Worm (Caenorhabditis elegans) whole organism, young adult: ENCODE measurements around the gene Y22F5A.11.

Experiments used
- B0019.2 ChIP-seq: fragments of 200-800 bp; sonication (Bioruptor generic); conservative IDR thresholded peaks from 2 replicates; pipeline ENCODE4 v1.3.6; 2022; ENCODE audit warnings: missing genetic modification reagents, missing genetic modification characterization, missing compliant biosample characterization
- C17E4.6 ChIP-seq: fragments of 200-800 bp; sonication (Bioruptor generic); IDR thresholded peaks from 2 replicates; pipeline ENCODE4 v1.3.6; 2022; ENCODE audit warnings: missing genetic modification reagents, missing genetic modification characterization, missing compliant biosample characterization
- F37B4.10 ChIP-seq: fragments of 200-800 bp; sonication (Bioruptor generic); IDR thresholded peaks from 2 replicates; pipeline ENCODE4 v1.3.6; 2022; ENCODE audit warnings: missing genetic modification characterization, missing compliant biosample characterization
- F52B5.7 ChIP-seq: sonication (generic microtip); optimal IDR thresholded peaks from 2 replicates; lab custom pipeline; 2016; ENCODE audit warnings: mild to moderate bottlenecking, missing genetic modification characterization, missing compliant biosample characterization
- F57A8.1 ChIP-seq: fragments of 200-800 bp; sonication (Bioruptor generic); optimal IDR thresholded peaks from 2 replicates; lab custom pipeline; 2018; ENCODE audit warnings: mild to moderate bottlenecking, missing genetic modification characterization, moderate library complexity, missing compliant biosample characterization
- K11D2.4 ChIP-seq: fragments of 200-800 bp; sonication (Bioruptor generic); IDR thresholded peaks from 2 replicates; pipeline ENCODE4 v1.3.6; 2022; ENCODE audit warnings: missing genetic modification reagents, missing genetic modification characterization, missing compliant biosample characterization
- T26A5.8 ChIP-seq: sonication (generic microtip); optimal IDR thresholded peaks from 2 replicates; lab custom pipeline; 2016; ENCODE audit warnings: missing genetic modification characterization, missing compliant biosample characterization
- Y53F4B.3 ChIP-seq: fragments of 200-800 bp; sonication (Bioruptor generic); IDR thresholded peaks from 2 replicates; pipeline ENCODE4 v1.3.6; 2022; ENCODE audit warnings: missing genetic modification reagents, missing genetic modification characterization, missing compliant biosample characterization
- ama-1 ChIP-seq, 3 experiments: fragments of 150-350 bp in 1 of 3; sonication (generic microtip) in 2 of 3; optimal IDR thresholded peaks; 2 replicates each; lab custom pipeline; 2014 to 2018; ENCODE audit warnings: missing biosample characterization in 2 of 3, missing genetic modification characterization in 2 of 3, missing genetic modification reagents in 2 of 3
- aptf-3 ChIP-seq: fragments of 200-800 bp; sonication (Bioruptor generic); IDR thresholded peaks from 2 replicates; pipeline ENCODE4 v1.3.6; 2022; ENCODE audit warnings: missing genetic modification characterization, missing compliant biosample characterization
- attf-3 ChIP-seq: fragments of 200-800 bp; sonication (Bioruptor generic); conservative IDR thresholded peaks from 2 replicates; pipeline ENCODE4 v1.3.6; 2022; ENCODE audit warnings: missing genetic modification reagents, missing genetic modification characterization, missing compliant biosample characterization
- attf-5 ChIP-seq: fragments of 200-800 bp; sonication (Bioruptor generic); optimal IDR thresholded peaks from 2 replicates; lab custom pipeline; 2018; ENCODE audit warnings: mild to moderate bottlenecking, missing genetic modification characterization, missing compliant biosample characterization
- cebp-1 ChIP-seq, 2 experiments: fragments of 200-800 bp in 1 of 2; sonication (Bioruptor generic) in 1 of 2; sonication (generic microtip) in 1 of 2; IDR thresholded peaks in 1 of 2; optimal IDR thresholded peaks in 1 of 2; 2 replicates each; pipeline versions ENCODE4 v1.3.6 to Lab custom; 2017 to 2022; ENCODE audit warnings: missing compliant biosample characterization in 2 of 2, missing genetic modification characterization in 2 of 2, mild to moderate bottlenecking in 1 of 2, missing genetic modification reagents in 1 of 2, moderate library complexity in 1 of 2
- ceh-79 ChIP-seq: sonication (generic microtip); optimal IDR thresholded peaks from 2 replicates; lab custom pipeline; 2017; ENCODE audit warnings: mild to moderate bottlenecking, missing genetic modification characterization, missing compliant biosample characterization
- chd-7 ChIP-seq: sonication (generic microtip); optimal IDR thresholded peaks from 2 replicates; lab custom pipeline; 2016; ENCODE audit warnings: mild to moderate bottlenecking, missing genetic modification characterization, moderate library complexity, missing compliant biosample characterization
- dpff-1 ChIP-seq: sonication (generic microtip); optimal IDR thresholded peaks from 2 replicates; lab custom pipeline; 2017; ENCODE audit warnings: mild to moderate bottlenecking, missing genetic modification characterization, missing compliant biosample characterization
- efl-1 ChIP-seq: fragments of 150-350 bp; optimal IDR thresholded peaks from 2 replicates; lab custom pipeline; 2014; ENCODE audit warnings: missing biosample characterization, missing genetic modification reagents, missing genetic modification characterization
- egrh-3 ChIP-seq: fragments of 200-800 bp; sonication (Bioruptor generic); IDR thresholded peaks from 2 replicates; pipeline ENCODE4 v1.3.6; 2022; ENCODE audit warnings: missing genetic modification reagents, missing genetic modification characterization, missing compliant biosample characterization
- fkh-3 ChIP-seq: sonication (generic microtip); optimal IDR thresholded peaks from 2 replicates; lab custom pipeline; 2016; ENCODE audit warnings: mild to moderate bottlenecking, missing genetic modification characterization, missing compliant biosample characterization
- hlh-26 ChIP-seq: fragments of 200-800 bp; sonication (Bioruptor generic); conservative IDR thresholded peaks from 2 replicates; pipeline ENCODE4 v1.3.6; 2022; ENCODE audit warnings: missing genetic modification reagents, missing genetic modification characterization, missing compliant biosample characterization
- hmg-1.2 ChIP-seq: fragments of 200-800 bp; sonication (Bioruptor generic); IDR thresholded peaks from 2 replicates; pipeline ENCODE4 v1.3.6; 2022; ENCODE audit warnings: missing genetic modification reagents, missing genetic modification characterization, missing compliant biosample characterization
- let-526 ChIP-seq: fragments of 200-800 bp; sonication (Bioruptor generic); IDR thresholded peaks from 2 replicates; pipeline ENCODE4 v1.3.6; 2022; ENCODE audit warnings: missing genetic modification reagents, missing genetic modification characterization, missing compliant biosample characterization
- lin-35 ChIP-seq, 3 experiments: fragments of 150-350 bp in 2 of 3; sonication (generic microtip) in 1 of 3; optimal IDR thresholded peaks; 2 replicates each; lab custom pipeline; 2014 to 2018; ENCODE audit warnings: missing biosample characterization in 3 of 3, missing genetic modification characterization in 3 of 3, missing genetic modification reagents in 3 of 3
- lsl-1 ChIP-seq: fragments of 200-800 bp; sonication (Bioruptor generic); optimal IDR thresholded peaks from 2 replicates; lab custom pipeline; 2018; ENCODE audit warnings: mild to moderate bottlenecking, missing genetic modification characterization, moderate library complexity, missing compliant biosample characterization
- mxl-1 ChIP-seq: sonication (generic microtip); optimal IDR thresholded peaks from 2 replicates; lab custom pipeline; 2016; ENCODE audit warnings: missing genetic modification characterization, missing compliant biosample characterization
- nhr-120 ChIP-seq: fragments of 200-800 bp; sonication (Bioruptor generic); IDR thresholded peaks from 2 replicates; pipeline ENCODE4 v1.3.6; 2022; ENCODE audit warnings: missing genetic modification characterization, missing compliant biosample characterization
- nhr-90 ChIP-seq: sonication (generic microtip); optimal IDR thresholded peaks from 2 replicates; lab custom pipeline; 2016; ENCODE audit warnings: missing genotype, mild to moderate bottlenecking, missing genetic modification characterization, missing compliant biosample characterization
- pbrm-1 ChIP-seq: fragments of 200-800 bp; sonication (Bioruptor generic); IDR thresholded peaks from 2 replicates; pipeline ENCODE4 v1.3.6; 2022; ENCODE audit warnings: missing genetic modification reagents, missing genetic modification characterization, missing compliant biosample characterization
- rpc-1 ChIP-seq, 2 experiments: fragments of 150-350 bp in 1 of 2; sonication (generic microtip) in 1 of 2; optimal IDR thresholded peaks; 2 replicates each; lab custom pipeline; 2014 to 2018; ENCODE audit warnings: missing biosample characterization in 1 of 2, missing genetic modification characterization in 1 of 2, missing genetic modification reagents in 1 of 2, missing genotype in 1 of 2
- sdz-38 ChIP-seq: sonication (generic microtip); optimal IDR thresholded peaks from 2 replicates; lab custom pipeline; 2016; ENCODE audit warnings: missing genotype, missing genetic modification characterization, missing compliant biosample characterization
- snpc-1.3 ChIP-seq: sonication (generic microtip); optimal IDR thresholded peaks from 2 replicates; lab custom pipeline; 2017; ENCODE audit warnings: missing genetic modification characterization, mild to moderate bottlenecking, missing compliant biosample characterization, antibody characterized with exemption, moderate library complexity, missing genotype, missing genetic modification reagents; ENCODE audit not compliant: insufficient read depth
- snpc-4 ChIP-seq, 5 experiments: fragments of 150-350 bp in 1 of 5; sonication (generic microtip) in 4 of 5; optimal IDR thresholded peaks; 2 replicates each; lab custom pipeline; 2014 to 2018; ENCODE audit warnings: missing genetic modification characterization in 5 of 5, missing biosample characterization in 3 of 5, antibody characterized with exemption in 2 of 5, mild to moderate bottlenecking in 2 of 5, missing compliant biosample characterization in 2 of 5, missing genotype in 2 of 5, moderate library complexity in 2 of 5, missing genetic modification reagents in 1 of 5
- somi-1 ChIP-seq: fragments of 200-800 bp; sonication (Bioruptor generic); optimal IDR thresholded peaks from 2 replicates; lab custom pipeline; 2018; ENCODE audit warnings: mild to moderate bottlenecking, missing genetic modification characterization, missing compliant biosample characterization
- tbx-9 ChIP-seq: sonication (generic microtip); optimal IDR thresholded peaks from 2 replicates; lab custom pipeline; 2016; ENCODE audit warnings: borderline replicate concordance, missing genetic modification characterization, inconsistent platforms, missing compliant biosample characterization
- unc-62 ChIP-seq: fragments of 150-350 bp; optimal IDR thresholded peaks from 2 replicates; lab custom pipeline; 2014; ENCODE audit warnings: missing biosample characterization, missing genetic modification reagents, missing genetic modification characterization
- xnd-1 ChIP-seq: sonication (generic microtip); optimal IDR thresholded peaks from 2 replicates; lab custom pipeline; 2016; ENCODE audit warnings: missing genotype, missing genetic modification reagents, missing genetic modification characterization, missing compliant biosample characterization

Y22F5A.11 gene

DNA sequence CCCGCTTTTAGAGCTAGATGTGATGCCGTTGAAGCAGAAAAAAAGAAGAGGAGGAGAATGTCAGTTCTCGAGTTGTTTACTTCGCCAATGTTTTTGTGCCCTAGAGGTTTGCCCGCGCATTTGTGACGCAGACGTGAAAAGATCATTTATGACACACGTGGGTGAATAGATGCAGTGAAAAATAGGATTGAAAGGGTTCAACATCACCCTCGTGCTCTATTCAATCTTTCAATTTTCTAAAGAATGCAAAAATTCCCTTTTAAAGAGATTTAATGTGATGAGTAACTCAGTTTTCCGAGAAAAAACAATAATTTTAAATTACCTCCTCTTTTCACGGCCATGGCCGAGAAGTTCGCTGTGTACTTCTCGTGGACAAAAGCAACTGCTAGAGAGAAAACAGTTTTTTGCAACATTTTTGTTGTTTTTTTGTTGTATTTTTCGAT is 29.0 kb downstream of the Y22F5A.11 start (continued):
- no peak for TF ChIP-seq attf-3 (GFP tag; lab: Robert Waterston, UW)
- no peak for TF ChIP-seq hlh-26 (GFP tag; lab: Robert Waterston, UW)
- TF ChIP-seq egrh-3 (GFP tag; lab: Robert Waterston, UW) = no peak
- TF ChIP-seq snpc-4 (GFP tag; optimal IDR thresholded peaks at IDR 0.05; lab: Kevin White, UChicago) = no peak
- TF ChIP-seq snpc-4 (tag; optimal IDR thresholded peaks at IDR 0.05; lab: Kevin White, UChicago) = no peak
- 0 out of 2 replicates have a peak, but pooled peaks have one; percentile 52 for TF ChIP-seq K11D2.4
- TF ChIP-seq lsl-1 = peak; percentile 5
- no peak for TF ChIP-seq ceh-79 (tag; lab: Kevin White, UChicago)
- TF ChIP-seq lin-35 (GFP tag; optimal IDR thresholded peaks at IDR 0.05; lab: Kevin White, UChicago) = peak in 1 of 3 experiments; percentile 54
- peak; percentile 34 for TF ChIP-seq attf-5 (GFP tag; lab: Kevin White, UChicago)
- TF ChIP-seq pbrm-1 = no peak
- no peak for TF ChIP-seq C17E4.6 (GFP tag; lab: Robert Waterston, UW)
- no peak for TF ChIP-seq cebp-1 (GFP tag; IDR thresholded peaks at IDR 0.05; lab: Robert Waterston, UW)
- peak; percentile 28 for TF ChIP-seq cebp-1 (tag; optimal IDR thresholded peaks at IDR 0.05; lab: Kevin White, UChicago)
- no peak for TF ChIP-seq T26A5.8
- TF ChIP-seq rpc-1 (optimal IDR thresholded peaks at IDR 0.05; lab: Kevin White, UChicago) = no peak
- TF ChIP-seq rpc-1 (tag; optimal IDR thresholded peaks at IDR 0.05; lab: Kevin White, UChicago) = no peak
- TF ChIP-seq nhr-90 = no peak
- no peak for TF ChIP-seq aptf-3 (GFP tag; lab: Robert Waterston, UW)
- no peak for TF ChIP-seq dpff-1 (tag; lab: Kevin White, UChicago)
- no peak for TF ChIP-seq F52B5.7 (tag; lab: Kevin White, UChicago)
- TF ChIP-seq unc-62 (GFP tag; lab: Kevin White, UChicago) = no peak
- TF ChIP-seq mxl-1 (tag; lab: Kevin White, UChicago) = no peak
- TF ChIP-seq B0019.2 = no peak
- no peak for TF ChIP-seq snpc-1.3 (tag; lab: Kevin White, UChicago)
- TF ChIP-seq ama-1 (optimal IDR thresholded peaks at IDR 0.05; lab: Kevin White, UChicago) = no peak
- TF ChIP-seq ama-1 (GFP tag; optimal IDR thresholded peaks at IDR 0.05; lab: Kevin White, UChicago) = no peak
- TF ChIP-seq chd-7 (tag; lab: Kevin White, UChicago) = no peak
- TF ChIP-seq tbx-9 (tag; lab: Kevin White, UChicago) = no peak
- peak; percentile 61 for TF ChIP-seq efl-1 (GFP tag; lab: Kevin White, UChicago)
- TF ChIP-seq fkh-3 (tag; lab: Kevin White, UChicago) = no peak
- TF ChIP-seq somi-1 = peak; percentile 45
- peak; percentile 24; the same call in 1 of the 2 replicates for TF ChIP-seq hmg-1.2 (GFP tag; lab: Robert Waterston, UW)
- TF ChIP-seq xnd-1 (tag; lab: Kevin White, UChicago) = peak; percentile 1

ce11 chrV:10245615-10246014 is 29.8 kb downstream of the Y22F5A.11 start:
- TF ChIP-seq unc-62 (GFP tag; lab: Kevin White, UChicago) (peak; percentile 91), cebp-1 (GFP tag; IDR thresholded peaks at IDR 0.05; lab: Robert Waterston, UW) (no peak), cebp-1 (tag; optimal IDR thresholded peaks at IDR 0.05; lab: Kevin White, UChicago) (peak; percentile 34), sdz-38 (tag; lab: Kevin White, UChicago) (no peak), let-526 (GFP tag; lab: Robert Waterston, UW) (no peak), hlh-26 (GFP tag; lab: Robert Waterston, UW) (no peak), nhr-120 (no peak), F37B4.10 (GFP tag; lab: Robert Waterston, UW) (no peak), F57A8.1 (no peak), Y53F4B.3 (GFP tag; lab: Robert Waterston, UW) (no peak)
